Fruit fly (Drosophila melanogaster) whole organism, embryonic: ENCODE results near the gene CG18265.

Experiments used
- Abd-B ChIP-seq: fragments of 200-800 bp; sonication (Bioruptor generic); optimal IDR thresholded peaks from 2 replicates; lab custom pipeline; 2018; ENCODE audit warnings: missing biosample characterization, mild to moderate bottlenecking, missing genetic modification characterization, moderate library complexity
- Ada2b ChIP-seq: fragments of 200-800 bp; sonication (Bioruptor generic); IDR thresholded peaks from 2 replicates; pipeline ENCODE4 v1.3.6; 2022; ENCODE audit warnings: missing biosample characterization, missing genetic modification characterization
- BEAF-32 ChIP-seq: fragments of 200-800 bp; sonication (Bioruptor generic); optimal IDR thresholded peaks from 3 replicates; lab custom pipeline; 2017; ENCODE audit warnings: missing biosample characterization, missing genetic modification characterization, mild to moderate bottlenecking, moderate library complexity, missing genetic modification reagents
- Bgb ChIP-seq: fragments of 200-800 bp; sonication (Bioruptor generic); IDR thresholded peaks from 2 replicates; pipeline ENCODE4 v1.3.6; 2022; ENCODE audit warnings: missing biosample characterization, missing genetic modification characterization; ENCODE audit not compliant: partially characterized antibody
- CG10209 ChIP-seq: fragments of 200-800 bp; sonication (Bioruptor generic); optimal IDR thresholded peaks from 3 replicates; lab custom pipeline; 2017; ENCODE audit warnings: missing biosample characterization, mild to moderate bottlenecking, missing genetic modification characterization, missing genetic modification reagents
- CG10654 ChIP-seq: fragments of 200-800 bp; sonication (Bioruptor generic); optimal IDR thresholded peaks from 2 replicates; lab custom pipeline; 2016; ENCODE audit warnings: missing biosample characterization, missing genetic modification characterization
- CG11398 ChIP-seq: fragments of 200-800 bp; sonication (Bioruptor generic); optimal IDR thresholded peaks from 2 replicates; lab custom pipeline; 2016; ENCODE audit warnings: missing biosample characterization, missing genetic modification characterization
- CG12104 ChIP-seq: fragments of 200-800 bp; sonication (Bioruptor generic); optimal IDR thresholded peaks from 3 replicates; lab custom pipeline; 2016; ENCODE audit warnings: missing biosample characterization, missing genetic modification characterization
- CG12219 ChIP-seq: fragments of 200-800 bp; sonication (Bioruptor generic); optimal IDR thresholded peaks from 3 replicates; lab custom pipeline; 2018; ENCODE audit warnings: missing biosample characterization, mild to moderate bottlenecking, missing genetic modification characterization
- CG1529 ChIP-seq: fragments of 200-800 bp; sonication (Bioruptor generic); optimal IDR thresholded peaks from 3 replicates; lab custom pipeline; 2018; ENCODE audit warnings: missing biosample characterization, missing genetic modification characterization
- CG15479 ChIP-seq: fragments of 200-800 bp; sonication (Bioruptor generic); optimal IDR thresholded peaks from 3 replicates; lab custom pipeline; 2019; ENCODE audit warnings: missing biosample characterization, mild to moderate bottlenecking, missing genetic modification characterization, moderate library complexity
- CG16813 ChIP-seq: fragments of 200-800 bp; sonication (Bioruptor generic); IDR thresholded peaks from 3 replicates; pipeline ENCODE4 v1.3.6; 2022; ENCODE audit warnings: missing biosample characterization, missing genetic modification characterization; ENCODE audit not compliant: partially characterized antibody
- CG31388 ChIP-seq: fragments of 200-800 bp; sonication (Bioruptor generic); optimal IDR thresholded peaks from 2 replicates; lab custom pipeline; 2016; ENCODE audit warnings: missing biosample characterization, missing genetic modification characterization
- CG3281 ChIP-seq: fragments of 200-800 bp; sonication (Bioruptor generic); optimal IDR thresholded peaks from 3 replicates; lab custom pipeline; 2017; ENCODE audit warnings: missing biosample characterization, mild to moderate bottlenecking, missing genetic modification characterization
- CG3838 ChIP-seq: fragments of 200-800 bp; sonication (Bioruptor generic); optimal IDR thresholded peaks from 3 replicates; lab custom pipeline; 2016; ENCODE audit warnings: missing biosample characterization, missing genetic modification characterization
- CG4404 ChIP-seq: fragments of 200-800 bp; sonication (Bioruptor generic); IDR thresholded peaks from 2 replicates; pipeline ENCODE4 v1.3.6; 2022; ENCODE audit warnings: missing biosample characterization, missing genetic modification characterization
- CG6272 ChIP-seq: fragments of 200-800 bp; sonication (Bioruptor generic); IDR thresholded peaks from 2 replicates; pipeline ENCODE4 v1.3.6; 2022; ENCODE audit warnings: missing biosample characterization, missing genetic modification characterization
- CG6813 ChIP-seq: fragments of 200-800 bp; sonication (Bioruptor generic); optimal IDR thresholded peaks from 2 replicates; lab custom pipeline; 2017; ENCODE audit warnings: missing biosample characterization, missing genetic modification characterization, mild to moderate bottlenecking, moderate library complexity, missing genetic modification reagents
- CG7839 ChIP-seq: fragments of 200-800 bp; sonication (Bioruptor generic); optimal IDR thresholded peaks from 3 replicates; lab custom pipeline; 2018; ENCODE audit warnings: missing biosample characterization, mild to moderate bottlenecking, missing genetic modification characterization, moderate library complexity
- CG9817 ChIP-seq: fragments of 200-800 bp; sonication (Bioruptor generic); optimal IDR thresholded peaks from 2 replicates; lab custom pipeline; 2018; ENCODE audit warnings: missing biosample characterization, mild to moderate bottlenecking, missing genetic modification characterization, moderate library complexity
- D ChIP-seq, 2 experiments: fragments of 200-800 bp in 1 of 2; fragments of >200 bp in 1 of 2; sonication (Bioruptor generic) in 1 of 2; optimal IDR thresholded peaks; 2 replicates in 1 of 2; 3 replicates in 1 of 2; lab custom pipeline; 2017; ENCODE audit warnings: mild to moderate bottlenecking in 1 of 2, missing biosample characterization in 1 of 2, missing genetic modification characterization in 1 of 2, missing genetic modification reagents in 1 of 2
- Ets65A ChIP-seq: fragments of 200-800 bp; sonication (Bioruptor generic); peaks from one replicate; lab custom pipeline; 2016; ENCODE audit warnings: missing biosample characterization, missing genetic modification characterization
- Fer2 ChIP-seq: fragments of 200-800 bp; sonication (Bioruptor generic); optimal IDR thresholded peaks from 2 replicates; lab custom pipeline; 2018; ENCODE audit warnings: missing biosample characterization, mild to moderate bottlenecking, missing genetic modification characterization, moderate library complexity
- Med ChIP-seq: fragments of 200-800 bp; sonication (Bioruptor generic); peaks from one replicate; lab custom pipeline; 2016; ENCODE audit warnings: missing biosample characterization, missing genetic modification characterization, mild to moderate bottlenecking, inconsistent platforms, moderate library complexity
- NC2α ChIP-seq: fragments of 200-800 bp; sonication (Bioruptor generic); optimal IDR thresholded peaks from 2 replicates; lab custom pipeline; 2016; ENCODE audit warnings: missing biosample characterization, missing genetic modification characterization
- Neu2 ChIP-seq: fragments of 200-800 bp; sonication (Bioruptor generic); optimal IDR thresholded peaks from 3 replicates; lab custom pipeline; 2016; ENCODE audit warnings: missing biosample characterization, missing genetic modification characterization, borderline replicate concordance
- PHDP ChIP-seq: fragments of 200-800 bp; sonication (Bioruptor generic); optimal IDR thresholded peaks from 3 replicates; lab custom pipeline; 2018; ENCODE audit warnings: missing biosample characterization, mild to moderate bottlenecking, missing genetic modification characterization, moderate library complexity
- Ravus ChIP-seq: fragments of 200-800 bp; sonication (Bioruptor generic); IDR thresholded peaks from 2 replicates; pipeline ENCODE4 v1.3.6; 2022; ENCODE audit warnings: missing biosample characterization, missing genetic modification characterization
- Six4 ChIP-seq: fragments of 200-800 bp; sonication (Bioruptor generic); optimal IDR thresholded peaks from 2 replicates; lab custom pipeline; 2016; ENCODE audit warnings: missing biosample characterization, missing genetic modification characterization
- Sry-β ChIP-seq: fragments of 200-800 bp; sonication (Bioruptor generic); optimal IDR thresholded peaks from 2 replicates; lab custom pipeline; 2018; ENCODE audit warnings: missing biosample characterization, mild to moderate bottlenecking, missing genetic modification characterization, moderate library complexity
- Tbp ChIP-seq: fragments of >200 bp; optimal IDR thresholded peaks from 2 replicates; lab custom pipeline; 2018; ENCODE audit warnings: missing biosample characterization, missing genetic modification characterization
- bigmax ChIP-seq: fragments of 200-800 bp; sonication (Bioruptor generic); optimal IDR thresholded peaks from 2 replicates; lab custom pipeline; 2018; ENCODE audit warnings: missing biosample characterization, mild to moderate bottlenecking, missing genetic modification characterization
- btn ChIP-seq: fragments of 200-800 bp; sonication (Bioruptor generic); optimal IDR thresholded peaks from 2 replicates; lab custom pipeline; 2016; ENCODE audit warnings: missing biosample characterization, missing genetic modification characterization
- cg ChIP-seq: fragments of 200-800 bp; sonication (Bioruptor generic); optimal IDR thresholded peaks from 3 replicates; lab custom pipeline; 2019; ENCODE audit warnings: missing biosample characterization, mild to moderate bottlenecking, missing genetic modification characterization, moderate library complexity
- chm ChIP-seq: fragments of 200-800 bp; sonication (Bioruptor generic); IDR thresholded peaks from 2 replicates; pipeline ENCODE4 v1.3.6; 2022; ENCODE audit warnings: missing biosample characterization, missing genetic modification characterization
- corto ChIP-seq: fragments of 200-800 bp; sonication (Bioruptor generic); optimal IDR thresholded peaks from 2 replicates; lab custom pipeline; 2016; ENCODE audit warnings: missing biosample characterization, mild to moderate bottlenecking, missing genetic modification characterization, moderate library complexity
- eve ChIP-seq, 2 experiments: fragments of >200 bp; optimal IDR thresholded peaks; 2 replicates each; lab custom pipeline; 2017; ENCODE audit warnings: missing biosample characterization in 2 of 2, missing genetic modification characterization in 2 of 2
- exex ChIP-seq: fragments of 200-800 bp; sonication (Bioruptor generic); optimal IDR thresholded peaks from 4 replicates; lab custom pipeline; 2018; ENCODE audit warnings: missing biosample characterization, mild to moderate bottlenecking, missing genetic modification characterization, moderate library complexity
- gce ChIP-seq: fragments of 200-800 bp; sonication (Bioruptor generic); IDR thresholded peaks from 3 replicates; pipeline ENCODE4 v1.3.6; 2022; ENCODE audit warnings: missing biosample characterization, missing genetic modification characterization
- grn ChIP-seq: fragments of 200-800 bp; sonication (Bioruptor generic); optimal IDR thresholded peaks from 3 replicates; lab custom pipeline; 2017; ENCODE audit warnings: missing biosample characterization, missing genetic modification characterization
- hbn ChIP-seq: fragments of 200-800 bp; sonication (Bioruptor generic); IDR thresholded peaks from 2 replicates; pipeline ENCODE4 v1.3.6; 2022; ENCODE audit warnings: missing biosample characterization, missing genetic modification characterization; ENCODE audit not compliant: partially characterized antibody
- ken ChIP-seq: fragments of 200-800 bp; sonication (Bioruptor generic); IDR thresholded peaks from 3 replicates; pipeline ENCODE4 v1.3.6; 2022; ENCODE audit warnings: missing biosample characterization, missing genetic modification characterization
- lbe ChIP-seq: fragments of 200-800 bp; sonication (Bioruptor generic); optimal IDR thresholded peaks from 2 replicates; lab custom pipeline; 2016; ENCODE audit warnings: missing biosample characterization, mild to moderate bottlenecking, missing genetic modification characterization
- odd ChIP-seq: fragments of 200-800 bp; sonication (Bioruptor generic); optimal IDR thresholded peaks from 2 replicates; lab custom pipeline; 2017; ENCODE audit warnings: missing biosample characterization, mild to moderate bottlenecking, missing genetic modification characterization
- onecut ChIP-seq: fragments of 200-800 bp; sonication (Bioruptor generic); IDR thresholded peaks from 2 replicates; pipeline ENCODE4 v1.3.6; 2022; ENCODE audit warnings: missing biosample characterization, missing genetic modification characterization
- pum ChIP-seq: fragments of 200-800 bp; sonication (Bioruptor generic); optimal IDR thresholded peaks from 2 replicates; lab custom pipeline; 2016; ENCODE audit warnings: missing biosample characterization, missing genetic modification characterization
- rib ChIP-seq: fragments of 200-800 bp; sonication (Bioruptor generic); IDR thresholded peaks from 2 replicates; pipeline ENCODE4 v1.3.6; 2022; ENCODE audit warnings: missing biosample characterization, missing genetic modification characterization
- seq ChIP-seq: fragments of 200-800 bp; sonication (Bioruptor generic); IDR thresholded peaks from 2 replicates; pipeline ENCODE4 v1.3.6; 2022; ENCODE audit warnings: missing biosample characterization, missing genetic modification characterization
- sug ChIP-seq: fragments of 200-800 bp; optimal IDR thresholded peaks from 2 replicates; lab custom pipeline; 2019; ENCODE audit warnings: missing biosample characterization, mild to moderate bottlenecking, missing genetic modification characterization, moderate library complexity
- wek ChIP-seq: fragments of 200-800 bp; sonication (Bioruptor generic); optimal IDR thresholded peaks from 3 replicates; lab custom pipeline; 2018; ENCODE audit warnings: missing biosample characterization, mild to moderate bottlenecking, missing genetic modification characterization, moderate library complexity

The CG18265 gene

dm6 chr3L:17495266-17495961 lies 56.2 kb downstream of the CG18265 start (continued):
- TF ChIP-seq CG16813 (no peak), grn (no peak), chm (GFP tag; lab: Robert Waterston, UW) (no peak), bigmax (no peak), CG15479 (no peak), cg (GFP tag; lab: Kevin White, UChicago) (peak; percentile 71), corto (GFP tag; lab: Kevin White, UChicago) (no peak), hbn (GFP tag; lab: Robert Waterston, UW) (no peak), CG6272 (GFP tag; lab: Robert Waterston, UW) (no peak), PHDP (tag; lab: Kevin White, UChicago) (peak; percentile 37), rib (GFP tag; lab: Robert Waterston, UW) (no peak), CG10209 (GFP tag; lab: Kevin White, UChicago) (peak; percentile 9), CG9817 (tag; lab: Kevin White, UChicago) (no peak), pum (GFP tag; lab: Kevin White, UChicago) (no peak), CG10654 (GFP tag; lab: Kevin White, UChicago) (no peak), CG12219 (GFP tag; lab: Kevin White, UChicago) (peak; percentile 9), CG11398 (no peak), CG4404 (GFP tag; lab: Robert Waterston, UW) (no peak), Tbp (GFP tag; lab: Kevin White, UChicago) (no peak), Abd-B (GFP tag; lab: Kevin White, UChicago) (peak; percentile 42), Med (peak; percentile 66), CG7839 (peak; percentile 43), CG6813 (no peak), lbe (GFP tag; lab: Kevin White, UChicago) (peak; percentile 25), sug (tag; lab: Kevin White, UChicago) (no peak), Fer2 (no peak), btn (GFP tag; lab: Kevin White, UChicago) (no peak), Ravus (GFP tag; lab: Robert Waterston, UW) (no peak), onecut (GFP tag; lab: Robert Waterston, UW) (no peak), wek (GFP tag; lab: Kevin White, UChicago) (no peak), BEAF-32 (GFP tag; lab: Kevin White, UChicago) (no peak), Bgb (GFP tag; lab: Robert Waterston, UW) (no peak), D (optimal IDR thresholded peaks at IDR 0.05; lab: Kevin White, UChicago) (no peak), D (GFP tag; optimal IDR thresholded peaks at IDR 0.05; lab: Kevin White, UChicago) (peak; percentile 16), Sry-β (no peak), CG3838 (no peak), CG31388 (GFP tag; lab: Kevin White, UChicago) (no peak), CG3281 (no peak), exex (tag; lab: Kevin White, UChicago) (no peak), CG1529 (GFP tag; lab: Kevin White, UChicago) (peak; percentile 10), eve (GFP tag; optimal IDR thresholded peaks at IDR 0.05; lab: Kevin White, UChicago) (peak in 1 of 2 experiments; percentile 54), Ada2b (GFP tag; lab: Robert Waterston, UW) (no peak), Ets65A (no peak), Neu2 (no peak), odd (GFP tag; lab: Kevin White, UChicago) (no peak), seq (GFP tag; lab: Robert Waterston, UW) (no peak), ken (no peak), Six4 (GFP tag; lab: Kevin White, UChicago) (no peak), NC2α (GFP tag; lab: Kevin White, UChicago) (no peak), gce (GFP tag; lab: Robert Waterston, UW) (no peak), CG12104 (no peak)
